Fruit fly (Drosophila melanogaster) whole organism, embryonic: ENCODE measurements around the gene Eip63E.

Experiments used
- Ada2b ChIP-seq: fragments of 200-800 bp; sonication (Bioruptor generic); IDR thresholded peaks from 2 replicates; pipeline ENCODE4 v1.3.6; 2022; ENCODE audit warnings: missing biosample characterization, missing genetic modification characterization
- Atf6 ChIP-seq: fragments of 200-800 bp; sonication (Bioruptor generic); IDR thresholded peaks from 2 replicates; pipeline ENCODE4 v1.3.6; 2022; ENCODE audit warnings: missing biosample characterization, missing genetic modification characterization
- CG10147 ChIP-seq: fragments of 200-800 bp; sonication (Bioruptor generic); optimal IDR thresholded peaks from 2 replicates; lab custom pipeline; 2019; ENCODE audit warnings: missing biosample characterization, mild to moderate bottlenecking, missing genetic modification characterization, moderate library complexity
- CG12219 ChIP-seq: fragments of 200-800 bp; sonication (Bioruptor generic); optimal IDR thresholded peaks from 3 replicates; lab custom pipeline; 2018; ENCODE audit warnings: missing biosample characterization, mild to moderate bottlenecking, missing genetic modification characterization
- CG12236 ChIP-seq: fragments of 200-800 bp; sonication (Bioruptor generic); optimal IDR thresholded peaks from 2 replicates; lab custom pipeline; 2016; ENCODE audit warnings: missing biosample characterization, missing genetic modification characterization
- CG12744 ChIP-seq: fragments of 200-800 bp; sonication (Bioruptor generic); optimal IDR thresholded peaks from 2 replicates; lab custom pipeline; 2016; ENCODE audit warnings: missing biosample characterization, missing genetic modification characterization
- CG12769 ChIP-seq: fragments of 200-800 bp; sonication (Bioruptor generic); optimal IDR thresholded peaks from 2 replicates; lab custom pipeline; 2019; ENCODE audit warnings: missing biosample characterization, mild to moderate bottlenecking, missing genetic modification characterization, moderate library complexity
- CG14667 ChIP-seq: fragments of 200-800 bp; sonication (Bioruptor generic); IDR thresholded peaks from 2 replicates; pipeline ENCODE4 v1.3.6; 2022; ENCODE audit warnings: missing biosample characterization, missing genetic modification characterization
- CG15269 ChIP-seq: fragments of 200-800 bp; sonication (Bioruptor generic); optimal IDR thresholded peaks from 2 replicates; lab custom pipeline; 2018; ENCODE audit warnings: missing biosample characterization, mild to moderate bottlenecking, missing genetic modification characterization, moderate library complexity
- CG17359 ChIP-seq: fragments of 200-800 bp; sonication (Bioruptor generic); optimal IDR thresholded peaks from 3 replicates; lab custom pipeline; 2018; ENCODE audit warnings: missing biosample characterization, mild to moderate bottlenecking, missing genetic modification characterization, moderate library complexity
- CG30403 ChIP-seq: fragments of 200-800 bp; sonication (Bioruptor generic); optimal IDR thresholded peaks from 3 replicates; lab custom pipeline; 2016; ENCODE audit warnings: missing biosample characterization, missing genetic modification characterization
- CG3726 ChIP-seq: fragments of 200-800 bp; sonication (Bioruptor generic); IDR thresholded peaks from 3 replicates; pipeline ENCODE4, ENCODE4 v1.3.6; 2022; ENCODE audit warnings: missing biosample characterization, missing genetic modification characterization
- CG4328 ChIP-seq: fragments of 200-800 bp; sonication (Bioruptor generic); optimal IDR thresholded peaks from 3 replicates; lab custom pipeline; 2017; ENCODE audit warnings: missing biosample characterization, missing genetic modification reagents, missing genetic modification characterization
- CG6654 ChIP-seq: fragments of 200-800 bp; sonication (Bioruptor generic); optimal IDR thresholded peaks from 2 replicates; lab custom pipeline; 2017; ENCODE audit warnings: missing biosample characterization, mild to moderate bottlenecking, missing genetic modification characterization
- CG6854 ChIP-seq: fragments of 200-800 bp; sonication (Bioruptor generic); optimal IDR thresholded peaks from 3 replicates; lab custom pipeline; 2017; ENCODE audit warnings: missing biosample characterization, mild to moderate bottlenecking, missing genetic modification characterization
- CG9797 ChIP-seq: fragments of 200-800 bp; sonication (Bioruptor generic); optimal IDR thresholded peaks from 3 replicates; lab custom pipeline; 2018; ENCODE audit warnings: missing biosample characterization, mild to moderate bottlenecking, missing genetic modification characterization
- CG9932 ChIP-seq: fragments of 200-800 bp; sonication (Bioruptor generic); IDR thresholded peaks from 2 replicates; pipeline ENCODE4 v1.3.6; 2022; ENCODE audit warnings: missing biosample characterization, missing genetic modification characterization
- CrebB ChIP-seq: fragments of 200-800 bp; sonication (Bioruptor generic); optimal IDR thresholded peaks from 3 replicates; lab custom pipeline; 2018; ENCODE audit warnings: missing biosample characterization, mild to moderate bottlenecking, missing genetic modification characterization
- D ChIP-seq, 2 experiments: fragments of 200-800 bp in 1 of 2; fragments of >200 bp in 1 of 2; sonication (Bioruptor generic) in 1 of 2; optimal IDR thresholded peaks; 2 replicates in 1 of 2; 3 replicates in 1 of 2; lab custom pipeline; 2017; ENCODE audit warnings: mild to moderate bottlenecking in 1 of 2, missing biosample characterization in 1 of 2, missing genetic modification characterization in 1 of 2, missing genetic modification reagents in 1 of 2
- Ets65A ChIP-seq: fragments of 200-800 bp; sonication (Bioruptor generic); peaks from one replicate; lab custom pipeline; 2016; ENCODE audit warnings: missing biosample characterization, missing genetic modification characterization
- Fer1 ChIP-seq: fragments of 200-800 bp; sonication (Bioruptor generic); optimal IDR thresholded peaks from 2 replicates; lab custom pipeline; 2017; ENCODE audit warnings: missing biosample characterization, mild to moderate bottlenecking, missing genetic modification characterization
- Gug ChIP-seq: fragments of 200-800 bp; sonication (Bioruptor generic); IDR thresholded peaks from 4 replicates; pipeline ENCODE4 v1.3.6; 2022; ENCODE audit warnings: missing biosample characterization, missing genetic modification characterization
- H2.0 ChIP-seq: fragments of 200-800 bp; sonication (Bioruptor generic); IDR thresholded peaks from 2 replicates; pipeline ENCODE4 v1.3.6; 2022; ENCODE audit warnings: missing biosample characterization, missing genetic modification characterization
- Meics ChIP-seq: fragments of 200-800 bp; sonication (Bioruptor generic); optimal IDR thresholded peaks from 2 replicates; lab custom pipeline; 2017; ENCODE audit warnings: missing biosample characterization, mild to moderate bottlenecking, missing genetic modification characterization
- Oli ChIP-seq: fragments of 200-800 bp; sonication (Bioruptor generic); optimal IDR thresholded peaks from 2 replicates; lab custom pipeline; 2018; ENCODE audit warnings: missing biosample characterization, mild to moderate bottlenecking, missing genetic modification characterization, moderate library complexity
- Ptx1 ChIP-seq: fragments of 200-800 bp; sonication (Bioruptor generic); IDR thresholded peaks from 2 replicates; pipeline ENCODE4 v1.3.6; 2022; ENCODE audit warnings: missing biosample characterization, missing genetic modification characterization
- Vsx1 ChIP-seq: fragments of 200-800 bp; sonication (Bioruptor generic); optimal IDR thresholded peaks from 2 replicates; lab custom pipeline; 2017; ENCODE audit warnings: missing biosample characterization, mild to moderate bottlenecking, missing genetic modification characterization, missing genetic modification reagents
- cas ChIP-seq: fragments of 200-800 bp; sonication (Bioruptor generic); IDR thresholded peaks from 2 replicates; pipeline ENCODE4 v1.3.6; 2022; ENCODE audit warnings: missing biosample characterization, missing genetic modification characterization
- cg ChIP-seq: fragments of 200-800 bp; sonication (Bioruptor generic); optimal IDR thresholded peaks from 3 replicates; lab custom pipeline; 2019; ENCODE audit warnings: missing biosample characterization, mild to moderate bottlenecking, missing genetic modification characterization, moderate library complexity
- crc ChIP-seq: fragments of 200-800 bp; sonication (Bioruptor generic); optimal IDR thresholded peaks from 2 replicates; lab custom pipeline; 2016; ENCODE audit warnings: missing biosample characterization, missing genetic modification characterization
- croc ChIP-seq: fragments of 200-800 bp; sonication (Bioruptor generic); conservative IDR thresholded peaks from 3 replicates; pipeline ENCODE4 v1.3.6; 2022; ENCODE audit warnings: missing biosample characterization, missing genetic modification characterization
- dm ChIP-seq: fragments of 200-800 bp; sonication (Bioruptor generic); optimal IDR thresholded peaks from 3 replicates; lab custom pipeline; 2016; ENCODE audit warnings: missing biosample characterization, missing genetic modification characterization
- dmrt99B ChIP-seq: fragments of 200-800 bp; sonication (Bioruptor generic); optimal IDR thresholded peaks from 2 replicates; lab custom pipeline; 2018; ENCODE audit warnings: missing biosample characterization, mild to moderate bottlenecking, missing genetic modification characterization, moderate library complexity
- en ChIP-seq: fragments of 200-800 bp; sonication (Bioruptor generic); optimal IDR thresholded peaks from 2 replicates; lab custom pipeline; 2016; ENCODE audit warnings: missing biosample characterization, missing genetic modification characterization
- gro ChIP-seq: fragments of 200-800 bp; sonication (Bioruptor generic); optimal IDR thresholded peaks from 2 replicates; lab custom pipeline; 2016; ENCODE audit warnings: missing biosample characterization, missing genetic modification characterization
- kah ChIP-seq: fragments of 200-800 bp; sonication (Bioruptor generic); optimal IDR thresholded peaks from 2 replicates; lab custom pipeline; 2018; ENCODE audit warnings: missing biosample characterization, mild to moderate bottlenecking, missing genetic modification characterization
- lab ChIP-seq: fragments of 200-800 bp; sonication (Bioruptor generic); optimal IDR thresholded peaks from 3 replicates; lab custom pipeline; 2017; ENCODE audit warnings: missing biosample characterization, missing genetic modification characterization, mild to moderate bottlenecking, moderate library complexity, missing genetic modification reagents
- lilli ChIP-seq: fragments of 200-800 bp; sonication (Bioruptor generic); optimal IDR thresholded peaks from 3 replicates; lab custom pipeline; 2016; ENCODE audit warnings: missing biosample characterization, missing genetic modification characterization
- mam ChIP-seq: fragments of 200-800 bp; sonication (Bioruptor generic); optimal IDR thresholded peaks from 3 replicates; lab custom pipeline; 2016; ENCODE audit warnings: missing biosample characterization, missing genetic modification characterization
- org-1 ChIP-seq: fragments of 200-800 bp; sonication (Bioruptor generic); optimal IDR thresholded peaks from 2 replicates; lab custom pipeline; 2017; ENCODE audit warnings: missing biosample characterization, missing genetic modification characterization
- p53 ChIP-seq: fragments of 200-800 bp; sonication (Bioruptor generic); optimal IDR thresholded peaks from 2 replicates; lab custom pipeline; 2016; ENCODE audit warnings: missing biosample characterization, missing genetic modification characterization
- pb ChIP-seq: fragments of 200-800 bp; sonication (Bioruptor generic); optimal IDR thresholded peaks from 3 replicates; lab custom pipeline; 2016; ENCODE audit warnings: missing biosample characterization, missing genetic modification characterization
- peb ChIP-seq: fragments of 200-800 bp; sonication (Bioruptor generic); IDR thresholded peaks from 2 replicates; pipeline ENCODE4 v1.3.6; 2022; ENCODE audit warnings: missing biosample characterization, missing genetic modification characterization
- prd ChIP-seq, 3 experiments: fragments of >200 bp in 2 of 3; fragments of 200-800 bp in 1 of 3; sonication (Bioruptor generic) in 1 of 3; optimal IDR thresholded peaks in 2 of 3; IDR thresholded peaks in 1 of 3; 2 replicates in 2 of 3; 3 replicates in 1 of 3; pipeline versions ENCODE4 v1.3.6 to Lab custom; 2017 to 2022; ENCODE audit warnings: missing biosample characterization in 1 of 3, missing genetic modification characterization in 1 of 3
- pros ChIP-seq: fragments of 200-800 bp; sonication (Bioruptor generic); optimal IDR thresholded peaks from 3 replicates; lab custom pipeline; 2019; ENCODE audit warnings: missing biosample characterization, mild to moderate bottlenecking, missing genetic modification characterization, moderate library complexity
- sc ChIP-seq, 3 experiments: fragments of >200 bp in 2 of 3; fragments of 200-800 bp in 1 of 3; sonication (Bioruptor generic) in 1 of 3; optimal IDR thresholded peaks; 2 replicates in 2 of 3; 3 replicates in 1 of 3; lab custom pipeline; 2017; ENCODE audit warnings: mild to moderate bottlenecking in 1 of 3, missing biosample characterization in 1 of 3, missing genetic modification characterization in 1 of 3, missing genetic modification reagents in 1 of 3
- slp2 ChIP-seq: fragments of 200-800 bp; sonication (Bioruptor generic); optimal IDR thresholded peaks from 2 replicates; lab custom pipeline; 2016; ENCODE audit warnings: missing biosample characterization, missing genetic modification characterization
- so ChIP-seq: fragments of 200-800 bp; sonication (Bioruptor generic); IDR thresholded peaks from 3 replicates; pipeline ENCODE4 v1.3.6; 2022; ENCODE audit warnings: missing biosample characterization, missing genetic modification characterization
- stwl ChIP-seq: fragments of 200-800 bp; sonication (Bioruptor generic); optimal IDR thresholded peaks from 3 replicates; lab custom pipeline; 2018; ENCODE audit warnings: missing biosample characterization, mild to moderate bottlenecking, missing genetic modification characterization, moderate library complexity
- wdn ChIP-seq: fragments of 200-800 bp; sonication (Bioruptor generic); IDR thresholded peaks from 2 replicates; pipeline ENCODE4 v1.3.6; 2022; ENCODE audit warnings: missing biosample characterization, missing genetic modification characterization

The Eip63E gene

DNA sequence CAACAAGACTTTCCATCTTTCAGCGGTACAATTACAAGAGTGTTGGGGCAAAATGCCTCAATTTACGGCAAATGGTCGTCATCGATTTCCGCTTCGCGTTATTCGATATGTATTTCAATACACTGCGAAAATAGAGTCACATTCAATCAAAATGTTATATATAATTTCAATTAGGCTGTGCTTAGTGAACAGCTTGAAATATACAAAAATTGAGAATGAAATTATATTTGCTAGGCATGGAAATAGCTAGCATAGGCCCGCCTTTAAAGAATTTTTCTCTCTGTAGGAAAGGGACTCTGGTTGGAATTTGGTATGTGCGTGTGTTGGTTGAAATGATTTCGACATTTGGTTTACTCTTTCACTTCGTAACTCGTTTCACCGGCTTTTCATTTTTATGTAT, 36.0 kb upstream of the Eip63E start (continued):
- TF ChIP-seq Vsx1 (GFP tag; lab: Kevin White, UChicago) (no peak), CG15269 (peak; percentile 15), wdn (GFP tag; lab: Robert Waterston, UW) (no peak), mam (GFP tag; lab: Kevin White, UChicago) (no peak), Ada2b (GFP tag; lab: Robert Waterston, UW) (0 out of 2 replicates have a peak, but pooled peaks have one; percentile 25), CG30403 (peak; percentile 3), lab (GFP tag; lab: Kevin White, UChicago) (peak; percentile 49), CG6854 (GFP tag; lab: Kevin White, UChicago) (no peak), D (optimal IDR thresholded peaks at IDR 0.05; lab: Kevin White, UChicago) (no peak), D (GFP tag; optimal IDR thresholded peaks at IDR 0.05; lab: Kevin White, UChicago) (no peak), peb (GFP tag; lab: Robert Waterston, UW) (no peak), CrebB (tag; lab: Kevin White, UChicago) (no peak), dm (no peak), Atf6 (GFP tag; lab: Robert Waterston, UW) (no peak), CG12744 (GFP tag; lab: Kevin White, UChicago) (no peak), cg (no peak), org-1 (GFP tag; lab: Kevin White, UChicago) (no peak), so (GFP tag; lab: Robert Waterston, UW) (no peak), Ptx1 (GFP tag; lab: Robert Waterston, UW) (peak; percentile 40), Meics (GFP tag; lab: Kevin White, UChicago) (peak; percentile 38), p53 (no peak), CG14667 (GFP tag; lab: Robert Waterston, UW) (no peak), H2.0 (0 out of 2 replicates have a peak, but pooled peaks have one; percentile 6), CG9932 (GFP tag; lab: Robert Waterston, UW) (no peak), pros (GFP tag; lab: Kevin White, UChicago) (no peak), sc (optimal IDR thresholded peaks at IDR 0.05; lab: Kevin White, UChicago) (no peak), sc (GFP tag; optimal IDR thresholded peaks at IDR 0.05; lab: Kevin White, UChicago) (no peak), crc (no peak), CG12236 (GFP tag; lab: Kevin White, UChicago) (no peak), dmrt99B (tag; lab: Kevin White, UChicago) (peak; percentile 9), Gug (GFP tag; lab: Robert Waterston, UW) (0 out of 4 replicates have a peak, but pooled peaks have one; percentile 3), pb (no peak), en (GFP tag; lab: Kevin White, UChicago) (no peak), CG12769 (tag; lab: Kevin White, UChicago) (no peak), slp2 (GFP tag; lab: Kevin White, UChicago) (no peak), CG12219 (GFP tag; lab: Kevin White, UChicago) (no peak), lilli (GFP tag; lab: Kevin White, UChicago) (peak; percentile 18), CG10147 (GFP tag; lab: Kevin White, UChicago) (no peak), CG6654 (GFP tag; lab: Kevin White, UChicago) (no peak), CG9797 (GFP tag; lab: Kevin White, UChicago) (no peak), prd (optimal IDR thresholded peaks at IDR 0.05; lab: Kevin White, UChicago) (no peak), prd (GFP tag; IDR thresholded peaks at IDR 0.05; lab: Robert Waterston, UW) (peak; percentile 49; the same call in 2 of the 3 replicates), Ets65A (GFP tag; lab: Kevin White, UChicago) (no peak), stwl (tag; lab: Kevin White, UChicago) (no peak), croc (GFP tag; lab: Robert Waterston, UW) (no peak), CG17359 (tag; lab: Kevin White, UChicago) (peak; percentile 13), CG3726 (GFP tag; lab: Robert Waterston, UW) (no peak), kah (no peak), Oli (tag; lab: Kevin White, UChicago) (no peak), gro (GFP tag; lab: Kevin White, UChicago) (no peak), CG4328 (GFP tag; lab: Kevin White, UChicago) (no peak), Fer1 (GFP tag; lab: Kevin White, UChicago) (peak; percentile 26), cas (GFP tag; lab: Robert Waterston, UW) (no peak)
